Worm (Caenorhabditis elegans): Measurements from ENCODE around the gene R53.4.
"Not testable (repeated sequence)": the region's sequence is repeated elsewhere in the genome, so short reads cannot be mapped to it uniquely, and the experiment has no call there.

Gene R53.4

ce11 chrII:10007917-10008316 lies 40.1 kb upstream of the R53.4 start, which contains the start of gene ZK892.5:
Gene ZK892.5, plus strand, starts transcription at chrII:10008217.
- no peak for TF ChIP-seq sem-2 (GFP tag; optimal IDR thresholded peaks at IDR 0.05)
- TF ChIP-seq tbx-8 (GFP tag; optimal IDR thresholded peaks at IDR 0.05): no peak
- no peak for TF ChIP-seq lsy-2 (tag; optimal IDR thresholded peaks at IDR 0.05)
- TF ChIP-seq drap-1 (GFP tag; optimal IDR thresholded peaks at IDR 0.05): no peak
- TF ChIP-seq mls-2 (tag; optimal IDR thresholded peaks at IDR 0.05): no peak
- no peak for TF ChIP-seq lin-13 (tag; optimal IDR thresholded peaks at IDR 0.05)
- TF ChIP-seq blmp-1 (tag; optimal IDR thresholded peaks at IDR 0.05): no peak
- no peak for TF ChIP-seq nhr-237 (tag; optimal IDR thresholded peaks at IDR 0.05)
- TF ChIP-seq M03D4.4 (tag; optimal IDR thresholded peaks at IDR 0.05): no peak
- TF ChIP-seq elt-3 (tag; optimal IDR thresholded peaks at IDR 0.05): no peak
- no peak for TF ChIP-seq ces-1 (GFP tag; optimal IDR thresholded peaks at IDR 0.05)
- TF ChIP-seq unc-120 (tag; optimal IDR thresholded peaks at IDR 0.05; ENCODE audit: poor library complexity, severe bottlenecking): no peak
- no peak for TF ChIP-seq ceh-39 (tag; optimal IDR thresholded peaks at IDR 0.05)

- TF ChIP-seq sptf-1 (tag; optimal IDR thresholded peaks at IDR 0.05); sem-2 (GFP tag; optimal IDR thresholded peaks at IDR 0.05); ces-1 (GFP tag; optimal IDR thresholded peaks at IDR 0.05): not testable (repeated sequence)
Measured at ce11 chrII:10006266-10006665, 38.4 kb upstream of the R53.4 start, which contains the start of gene ZK892.4. Gene ZK892.4, plus strand, starts transcription at chrII:10006566.

- no peak for TF ChIP-seq lin-32 (GFP tag; optimal IDR thresholded peaks at IDR 0.05)
Measured at ce11 chrII:10001546-10001945, 33.7 kb upstream of the R53.4 start, which contains the start of gene ZK892.3. Gene ZK892.3, plus strand, starts transcription at chrII:10001846.

DNA sequence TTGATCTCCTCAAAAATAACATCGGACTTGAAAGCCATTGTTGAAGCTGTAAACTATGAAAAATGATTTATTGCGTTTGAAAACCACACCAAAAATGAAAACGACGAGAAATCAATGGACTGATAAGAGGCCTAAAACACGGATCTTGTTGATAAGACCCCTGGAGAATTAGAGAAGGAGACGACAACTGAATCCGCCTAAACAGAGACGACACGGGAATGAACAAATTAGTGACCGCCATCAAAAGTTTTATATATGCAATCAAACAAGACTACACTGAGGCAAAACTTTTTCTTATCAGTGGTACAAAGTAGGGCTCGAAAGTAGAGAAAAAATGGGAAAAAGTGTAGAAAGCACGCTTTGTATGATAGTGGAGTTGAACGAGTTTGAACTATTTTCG lies 33.2 kb upstream of the R53.4 start, which contains the start of gene nlt-1:
Gene nlt-1, minus strand, starts transcription at position 78 of the 400 bp plus-strand sequence.
- TF ChIP-seq bed-3 (GFP tag; optimal IDR thresholded peaks at IDR 0.05) (no peak), ceh-39 (tag; optimal IDR thresholded peaks at IDR 0.05) (no peak), sptf-1 (tag; optimal IDR thresholded peaks at IDR 0.05) (no peak), ceh-43 (GFP tag; optimal IDR thresholded peaks at IDR 0.05) (no peak), elt-3 (tag; optimal IDR thresholded peaks at IDR 0.05) (no peak), ztf-11 (tag; optimal IDR thresholded peaks at IDR 0.05) (no peak), M03D4.4 (tag; optimal IDR thresholded peaks at IDR 0.05) (no peak), ham-2 (GFP tag; optimal IDR thresholded peaks at IDR 0.05) (no peak), blmp-1 (tag; optimal IDR thresholded peaks at IDR 0.05) (no peak), unc-39 (tag; optimal IDR thresholded peaks at IDR 0.05) (no peak), snpc-4 (tag; optimal IDR thresholded peaks at IDR 0.05) (no peak), mls-2 (tag; optimal IDR thresholded peaks at IDR 0.05) (no peak), nhr-12 (tag; optimal IDR thresholded peaks at IDR 0.05) (no peak), nhr-76 (tag; optimal IDR thresholded peaks at IDR 0.05) (no peak), mab-5 (tag; optimal IDR thresholded peaks at IDR 0.05) (no peak), pha-4 (tag; optimal IDR thresholded peaks at IDR 0.05) (no peak), unc-120 (tag; optimal IDR thresholded peaks at IDR 0.05; ENCODE audit: poor library complexity, severe bottlenecking) (no peak), tbx-8 (GFP tag; optimal IDR thresholded peaks at IDR 0.05) (no peak), ceh-83 (GFP tag; optimal IDR thresholded peaks at IDR 0.05) (no peak)

DNA sequence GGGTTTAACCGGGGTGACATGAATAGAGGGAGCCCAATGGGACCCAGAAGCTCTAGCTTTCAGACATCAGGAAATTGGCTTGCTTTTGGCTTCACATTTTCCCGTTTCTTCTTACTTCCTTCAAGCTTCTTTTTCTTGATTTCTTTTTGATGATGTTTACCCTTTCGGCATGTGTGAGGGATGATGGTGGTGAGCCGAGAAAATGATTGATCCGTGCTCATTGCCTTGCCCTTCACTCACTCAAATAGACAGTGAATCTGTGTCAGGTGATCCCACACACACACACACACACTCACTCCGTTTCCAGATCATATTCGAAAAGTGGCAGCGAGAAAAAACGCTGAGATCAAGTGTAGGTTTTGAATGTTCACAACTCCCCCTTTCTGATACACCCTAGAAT lies 26.8 kb upstream of the R53.4 start:
- TF ChIP-seq bed-3 (GFP tag; optimal IDR thresholded peaks at IDR 0.05) (no peak), drap-1 (GFP tag; optimal IDR thresholded peaks at IDR 0.05) (no peak), elt-1 (tag; optimal IDR thresholded peaks at IDR 0.05; ENCODE audit: borderline replicate concordance, insufficient read depth) (no peak), ceh-83 (GFP tag; optimal IDR thresholded peaks at IDR 0.05) (no peak), nhr-28 (tag; optimal IDR thresholded peaks at IDR 0.05) (no peak), nhr-237 (tag; optimal IDR thresholded peaks at IDR 0.05) (no peak), nhr-2 (tag; optimal IDR thresholded peaks at IDR 0.05) (no peak), blmp-1 (tag; optimal IDR thresholded peaks at IDR 0.05) (no peak), lsy-2 (tag; optimal IDR thresholded peaks at IDR 0.05) (no peak), unc-62 (GFP tag; optimal IDR thresholded peaks at IDR 0.05) (no peak), M03D4.4 (tag; optimal IDR thresholded peaks at IDR 0.05) (no peak), mab-5 (tag; optimal IDR thresholded peaks at IDR 0.05) (no peak), elt-3 (tag; optimal IDR thresholded peaks at IDR 0.05) (no peak), nhr-76 (tag; optimal IDR thresholded peaks at IDR 0.05) (no peak)

DNA sequence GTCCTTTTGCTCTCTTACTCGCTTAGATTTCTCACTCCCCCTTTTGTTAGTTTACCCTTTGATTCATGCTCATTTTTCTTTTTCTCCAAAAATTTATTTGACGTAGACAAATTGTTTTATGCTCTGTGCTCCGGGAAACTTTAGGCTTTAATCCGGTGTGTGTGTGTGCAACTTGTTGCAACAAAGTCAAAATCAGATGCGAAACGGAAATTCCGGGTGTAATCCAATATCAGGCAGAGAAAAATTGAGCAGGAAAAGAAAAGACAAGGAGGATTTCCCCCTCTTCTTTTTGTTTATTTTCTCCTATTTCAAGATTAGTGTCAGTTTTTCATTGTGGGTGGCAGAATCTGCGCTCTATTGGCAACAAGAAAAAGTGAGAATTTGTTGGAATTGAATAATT lies 24.6 kb upstream of the R53.4 start:
- TF ChIP-seq lin-13 (tag; optimal IDR thresholded peaks at IDR 0.05): no peak
- no peak for TF ChIP-seq nhr-12 (tag; optimal IDR thresholded peaks at IDR 0.05)
- TF ChIP-seq ces-1 (GFP tag; optimal IDR thresholded peaks at IDR 0.05): peak; percentile 59

All from whole organism, mixed stage, embryonic.